Worm (Caenorhabditis elegans): ENCODE results near the gene pes-10.

ce11 chrII:12826752-12827151 is 20.9 kb downstream of the pes-10 start, which contains the start of gene Y46G5A.38:
- TF ChIP-seq mdl-1 (tag; optimal IDR thresholded peaks at IDR 0.05) (no peak), fos-1 (tag; optimal IDR thresholded peaks at IDR 0.05) (no peak), elt-3 (tag; optimal IDR thresholded peaks at IDR 0.05) (no peak), sea-2 (GFP tag; optimal IDR thresholded peaks at IDR 0.05) (no peak), snpc-4 (tag; optimal IDR thresholded peaks at IDR 0.05) (no peak), pha-4 (tag; optimal IDR thresholded peaks at IDR 0.05) (no peak), nhr-237 (tag; optimal IDR thresholded peaks at IDR 0.05) (no peak), tbx-2 (tag; optimal IDR thresholded peaks at IDR 0.05) (no peak), ceh-28 (tag; optimal IDR thresholded peaks at IDR 0.05) (no peak), elt-1 (tag; optimal IDR thresholded peaks at IDR 0.05) (no peak), ztf-11 (tag; optimal IDR thresholded peaks at IDR 0.05) (no peak), jun-1 (tag; optimal IDR thresholded peaks at IDR 0.05) (no peak), nhr-12 (tag; optimal IDR thresholded peaks at IDR 0.05) (no peak), aly-2 (tag; optimal IDR thresholded peaks at IDR 0.05) (no peak)
